Worm (Caenorhabditis elegans): ENCODE data around the gene rpl-3.
A peak's percentile ranks its signal among the peaks of the same experiment; 100 is the strongest.

The rpl-3 gene

ce11 chrIII:3898354-3898753 is 30.7 kb downstream of the rpl-3 start:
- no peak for TF ChIP-seq mdl-1 (tag; optimal IDR thresholded peaks at IDR 0.05)
- no peak for TF ChIP-seq F10B5.3 (tag; optimal IDR thresholded peaks at IDR 0.05)
- TF ChIP-seq F26F4.8 (GFP tag; conservative IDR thresholded peaks at IDR 0.05): no peak
- no peak for TF ChIP-seq ztf-11 (tag; optimal IDR thresholded peaks at IDR 0.05)
- peak; percentile 23 for TF ChIP-seq aha-1 (tag)
- no peak for TF ChIP-seq ctbp-1 (GFP tag; IDR thresholded peaks at IDR 0.05)
- no peak for TF ChIP-seq ceh-62 (tag; optimal IDR thresholded peaks at IDR 0.05)

ce11 chrIII:3898850-3899249 is 31.2 kb downstream of the rpl-3 start:
- TF ChIP-seq rbr-2 (tag; optimal IDR thresholded peaks at IDR 0.05) (peak; percentile 16), lsy-2 (tag; optimal IDR thresholded peaks at IDR 0.05) (peak; percentile 31 to 65), unc-62 (GFP tag; optimal IDR thresholded peaks at IDR 0.05 in 1 of 2) (peak in 1 of 2 experiments; percentile 44), unc-62 (tag; optimal IDR thresholded peaks at IDR 0.05) (no peak), dve-1 (tag; optimal IDR thresholded peaks at IDR 0.05; ENCODE audit: insufficient read depth) (no peak), fkh-10 (GFP tag; optimal IDR thresholded peaks at IDR 0.05) (peak; percentile 38), ama-1 (optimal IDR thresholded peaks at IDR 0.05) (no peak), mep-1 (tag; optimal IDR thresholded peaks at IDR 0.05) (peak; percentile 17), aha-1 (tag) (peak; percentile 89), ceh-62 (tag; optimal IDR thresholded peaks at IDR 0.05) (no peak), duxl-1 (tag; optimal IDR thresholded peaks at IDR 0.05; ENCODE audit: poor library complexity) (no peak)

ce11 chrIII:3901542-3901941 is 33.9 kb downstream of the rpl-3 start, which contains the start of gene tir-1:
tir-1 (minus strand) TSS chrIII:3901642.
- TF ChIP-seq Y75B8A.6 (GFP tag; IDR thresholded peaks at IDR 0.05) (no peak), dmd-6 (GFP tag; IDR thresholded peaks at IDR 0.05) (no peak), ctbp-1 (GFP tag; IDR thresholded peaks at IDR 0.05) (no peak), nhr-77 (tag; optimal IDR thresholded peaks at IDR 0.05) (no peak), hmg-1.1 (GFP tag; IDR thresholded peaks at IDR 0.05) (no peak), ztf-7 (tag; optimal IDR thresholded peaks at IDR 0.05) (no peak), dve-1 (tag; optimal IDR thresholded peaks at IDR 0.05; ENCODE audit: insufficient read depth) (no peak), D1046.2 (GFP tag; IDR thresholded peaks at IDR 0.05) (no peak), zip-2 (tag; optimal IDR thresholded peaks at IDR 0.05) (no peak), mdt-29 (GFP tag; IDR thresholded peaks at IDR 0.05) (no peak), fos-1 (tag; optimal IDR thresholded peaks at IDR 0.05) (no peak), ceh-82 (tag; optimal IDR thresholded peaks at IDR 0.05) (no peak), zfp-2 (tag; optimal IDR thresholded peaks at IDR 0.05) (no peak), zag-1 (tag; optimal IDR thresholded peaks at IDR 0.05) (no peak), daf-12 (tag; optimal IDR thresholded peaks at IDR 0.05) (no peak), nhr-48 (tag; optimal IDR thresholded peaks at IDR 0.05) (no peak), lin-1 (GFP tag; IDR thresholded peaks at IDR 0.05) (no peak), ama-1 (optimal IDR thresholded peaks at IDR 0.05) (no peak), ces-1 (GFP tag; optimal IDR thresholded peaks at IDR 0.05) (no peak)

ce11 chrIII:3902588-3903325 is 35.1 kb downstream of the rpl-3 start:
- TF ChIP-seq F37D6.2 (tag; optimal IDR thresholded peaks at IDR 0.05) (no peak), nhr-111 (GFP tag; optimal IDR thresholded peaks at IDR 0.05) (no peak), ama-1 (optimal IDR thresholded peaks at IDR 0.05) (peak; percentile 76), mdt-29 (GFP tag; IDR thresholded peaks at IDR 0.05) (peak; percentile 36; the same call in 1 of the 2 replicates), Y75B8A.6 (GFP tag; IDR thresholded peaks at IDR 0.05) (0 out of 2 replicates have a peak, but pooled peaks have one; percentile 28), T26A8.4 (GFP tag; IDR thresholded peaks at IDR 0.05) (0 out of 2 replicates have a peak, but pooled peaks have one; percentile 53), daf-16 (GFP tag; optimal IDR thresholded peaks at IDR 0.05) (peak in 1 of 2 experiments; percentile 67), daf-16 (tag; optimal IDR thresholded peaks at IDR 0.05) (peak; percentile 6), mep-1 (tag; optimal IDR thresholded peaks at IDR 0.05) (peak; percentile 57), skn-1 (tag; optimal IDR thresholded peaks at IDR 0.05) (no peak), hlh-11 (tag; optimal IDR thresholded peaks at IDR 0.05) (peak; percentile 13), T20F7.1 (GFP tag; optimal IDR thresholded peaks at IDR 0.05) (peak; percentile 21), hlh-30 (tag; optimal IDR thresholded peaks at IDR 0.05; ENCODE audit: insufficient read depth) (no peak), hmg-1.1 (GFP tag; IDR thresholded peaks at IDR 0.05) (no peak), tra-1 (GFP tag; IDR thresholded peaks at IDR 0.05) (0 out of 2 replicates have a peak, but pooled peaks have one; percentile 8), lsy-2 (tag; optimal IDR thresholded peaks at IDR 0.05) (peak in 1 of 2 experiments; percentile 3), lir-3 (tag; optimal IDR thresholded peaks at IDR 0.05) (no peak), ces-1 (GFP tag; optimal IDR thresholded peaks at IDR 0.05) (no peak), arid-1 (GFP tag; conservative IDR thresholded peaks at IDR 0.05) (0 out of 2 replicates have a peak, but pooled peaks have one; percentile 49), hif-1 (tag; optimal IDR thresholded peaks at IDR 0.05) (peak in 1 of 2 experiments; percentile 20)
